Worm (Caenorhabditis elegans) whole organism, early embryonic: ENCODE measurements around the gene T26E4.7.

Experiments
- F13C5.2 ChIP-seq: sonication (generic microtip); optimal IDR thresholded peaks from 2 replicates; lab custom pipeline; 2017; ENCODE audit warnings: mild to moderate bottlenecking, missing genetic modification characterization, inconsistent platforms, missing compliant biosample characterization
- aly-1 ChIP-seq: sonication (generic microtip); optimal IDR thresholded peaks from 2 replicates; lab custom pipeline; 2016; ENCODE audit warnings: missing genetic modification characterization, missing compliant biosample characterization
- ama-1 ChIP-seq: fragments of 150-350 bp; optimal IDR thresholded peaks from 2 replicates; lab custom pipeline; 2014
- ceh-13 ChIP-seq: fragments of 200-800 bp; sonication (Bioruptor generic); optimal IDR thresholded peaks from 2 replicates; lab custom pipeline; 2018; ENCODE audit warnings: mild to moderate bottlenecking, missing genetic modification characterization, missing compliant biosample characterization
- ceh-36 ChIP-seq: sonication (generic microtip); optimal IDR thresholded peaks from 2 replicates; lab custom pipeline; 2016; ENCODE audit warnings: missing genetic modification characterization, inconsistent platforms, missing compliant biosample characterization
- ets-7 ChIP-seq: sonication (generic microtip); optimal IDR thresholded peaks from 2 replicates; lab custom pipeline; 2016; ENCODE audit warnings: missing genotype, missing genetic modification characterization, missing compliant biosample characterization
- flt-1 ChIP-seq: fragments of 200-800 bp; sonication (Bioruptor generic); IDR thresholded peaks from 2 replicates; pipeline ENCODE4 v1.3.6; 2022; ENCODE audit warnings: missing genetic modification characterization, missing compliant biosample characterization
- hmbx-1 ChIP-seq: sonication (generic microtip); optimal IDR thresholded peaks from 2 replicates; lab custom pipeline; 2016; ENCODE audit warnings: mild to moderate bottlenecking, missing genetic modification characterization, missing compliant biosample characterization
- tbx-11 ChIP-seq: fragments of 200-800 bp; sonication (Bioruptor generic); IDR thresholded peaks from 2 replicates; pipeline ENCODE4 v1.3.6; 2022; ENCODE audit warnings: missing genetic modification characterization, missing compliant biosample characterization
- tbx-37 ChIP-seq: fragments of 200-800 bp; sonication (Bioruptor generic); conservative IDR thresholded peaks from 2 replicates; pipeline ENCODE4 v1.3.6; 2022; ENCODE audit warnings: missing genetic modification reagents, missing genetic modification characterization, missing compliant biosample characterization
- tra-4 ChIP-seq: sonication (generic microtip); optimal IDR thresholded peaks from 2 replicates; lab custom pipeline; 2017; ENCODE audit warnings: missing genetic modification characterization, missing compliant biosample characterization

- TF ChIP-seq tra-4 (no peak), ama-1 (lab: Kevin White, UChicago) (no peak), hmbx-1 (tag; lab: Kevin White, UChicago) (no peak), flt-1 (GFP tag; lab: Robert Waterston, UW) (no peak), tbx-11 (GFP tag; lab: Robert Waterston, UW) (no peak), ceh-13 (no peak), tbx-37 (GFP tag; lab: Robert Waterston, UW) (no peak), ets-7 (tag; lab: Kevin White, UChicago) (no peak), aly-1 (tag; lab: Kevin White, UChicago) (no peak), F13C5.2 (tag; lab: Kevin White, UChicago) (no peak), ceh-36 (tag; lab: Kevin White, UChicago) (no peak)
Observed at ce11 chrV:15796087-15796486, 2.7 kb downstream of the T26E4.7 start, which contains the start of gene nhr-223.
